Fruit fly (Drosophila melanogaster) whole organism, pupa: Measurements from ENCODE around the gene CG6654.

Experiments
- CG10348 ChIP-seq: fragments of 200-800 bp; sonication (Bioruptor generic); IDR thresholded peaks from 2 replicates; pipeline ENCODE4 v1.3.6; 2022; ENCODE audit warnings: missing biosample characterization, missing genetic modification characterization
- CG12605 ChIP-seq: fragments of 200-800 bp; sonication (Bioruptor generic); IDR thresholded peaks from 2 replicates; pipeline ENCODE4 v1.3.6; 2022; ENCODE audit warnings: missing biosample characterization, missing genetic modification characterization
- CG13204 ChIP-seq: fragments of 200-800 bp; sonication (Bioruptor generic); optimal IDR thresholded peaks from 2 replicates; lab custom pipeline; 2018; ENCODE audit warnings: missing biosample characterization, mild to moderate bottlenecking, missing genetic modification characterization, moderate library complexity
- CG14655 ChIP-seq: fragments of 200-800 bp; sonication (Bioruptor generic); optimal IDR thresholded peaks from 3 replicates; lab custom pipeline; 2017; ENCODE audit warnings: mild to moderate bottlenecking, missing biosample characterization, missing genetic modification reagents, missing genetic modification characterization
- CG15710 ChIP-seq: fragments of 200-800 bp; sonication (Bioruptor generic); optimal IDR thresholded peaks from 2 replicates; lab custom pipeline; 2018; ENCODE audit warnings: missing biosample characterization, mild to moderate bottlenecking, missing genetic modification characterization, moderate library complexity
- CG17806 ChIP-seq: fragments of 200-800 bp; sonication (Bioruptor generic); optimal IDR thresholded peaks from 2 replicates; lab custom pipeline; 2018; ENCODE audit warnings: missing biosample characterization, mild to moderate bottlenecking, missing genetic modification characterization, moderate library complexity
- CG32121 ChIP-seq: fragments of 200-800 bp; sonication (Bioruptor generic); IDR thresholded peaks from 2 replicates; pipeline ENCODE4 v1.3.6; 2022; ENCODE audit warnings: missing biosample characterization, missing genetic modification characterization
- CG34367 ChIP-seq: fragments of 200-800 bp; sonication (Bioruptor generic); optimal IDR thresholded peaks from 2 replicates; lab custom pipeline; 2018; ENCODE audit warnings: missing biosample characterization, mild to moderate bottlenecking, missing genetic modification characterization
- CG4496 ChIP-seq: fragments of 200-800 bp; sonication (Bioruptor generic); IDR thresholded peaks from 3 replicates; pipeline ENCODE4 v1.3.6; 2022; ENCODE audit warnings: missing biosample characterization, missing genetic modification characterization
- CG8159 ChIP-seq: fragments of 200-800 bp; sonication (Bioruptor generic); optimal IDR thresholded peaks from 3 replicates; lab custom pipeline; 2018; ENCODE audit warnings: missing biosample characterization, mild to moderate bottlenecking, missing genetic modification characterization, moderate library complexity
- CG8301 ChIP-seq: fragments of 200-800 bp; sonication (Bioruptor generic); optimal IDR thresholded peaks from 2 replicates; lab custom pipeline; 2018; ENCODE audit warnings: missing biosample characterization, mild to moderate bottlenecking, missing genetic modification characterization
- CG9948 ChIP-seq: fragments of 200-800 bp; sonication (Bioruptor generic); optimal IDR thresholded peaks from 2 replicates; lab custom pipeline; 2018; ENCODE audit warnings: missing biosample characterization, mild to moderate bottlenecking, missing genetic modification characterization, moderate library complexity
- D1 ChIP-seq: fragments of 200-800 bp; sonication (Bioruptor generic); optimal IDR thresholded peaks from 2 replicates; lab custom pipeline; 2018; ENCODE audit warnings: missing biosample characterization, mild to moderate bottlenecking, missing genetic modification characterization, moderate library complexity
- EcR ChIP-seq: fragments of 200-800 bp; sonication (Bioruptor generic); optimal IDR thresholded peaks from 3 replicates; lab custom pipeline; 2019; ENCODE audit warnings: missing biosample characterization, missing genetic modification characterization, mild to moderate bottlenecking, moderate library complexity, missing genetic modification reagents
- Ets98B ChIP-seq: fragments of 200-800 bp; sonication (Bioruptor generic); IDR thresholded peaks from 2 replicates; pipeline ENCODE4 v1.3.6; 2022; ENCODE audit warnings: missing biosample characterization, missing genetic modification characterization
- Pif1A ChIP-seq: fragments of 200-800 bp; sonication (Bioruptor generic); optimal IDR thresholded peaks from 3 replicates; lab custom pipeline; 2016; ENCODE audit warnings: missing biosample characterization, missing genetic modification characterization
- Pif1B ChIP-seq: fragments of 200-800 bp; sonication (Bioruptor generic); optimal IDR thresholded peaks from 3 replicates; lab custom pipeline; 2016; ENCODE audit warnings: missing biosample characterization, missing genetic modification characterization
- Snoo ChIP-seq: fragments of 200-800 bp; sonication (Bioruptor generic); optimal IDR thresholded peaks from 3 replicates; lab custom pipeline; 2017; ENCODE audit warnings: missing biosample characterization, mild to moderate bottlenecking, missing genetic modification characterization, inconsistent platforms
- fd96Ca ChIP-seq: fragments of 200-800 bp; sonication (Bioruptor generic); IDR thresholded peaks from 3 replicates; pipeline ENCODE4 v1.3.6; 2022; ENCODE audit warnings: missing biosample characterization, missing genetic modification characterization
- gl ChIP-seq: fragments of 200-800 bp; sonication (Bioruptor generic); optimal IDR thresholded peaks from 2 replicates; lab custom pipeline; 2018; ENCODE audit warnings: missing biosample characterization, mild to moderate bottlenecking, missing genetic modification characterization
- rn ChIP-seq: fragments of 200-800 bp; sonication (Bioruptor generic); IDR thresholded peaks from 2 replicates; pipeline ENCODE4 v1.3.6; 2022; ENCODE audit warnings: missing biosample characterization, missing genetic modification characterization

The CG6654 gene

DNA sequence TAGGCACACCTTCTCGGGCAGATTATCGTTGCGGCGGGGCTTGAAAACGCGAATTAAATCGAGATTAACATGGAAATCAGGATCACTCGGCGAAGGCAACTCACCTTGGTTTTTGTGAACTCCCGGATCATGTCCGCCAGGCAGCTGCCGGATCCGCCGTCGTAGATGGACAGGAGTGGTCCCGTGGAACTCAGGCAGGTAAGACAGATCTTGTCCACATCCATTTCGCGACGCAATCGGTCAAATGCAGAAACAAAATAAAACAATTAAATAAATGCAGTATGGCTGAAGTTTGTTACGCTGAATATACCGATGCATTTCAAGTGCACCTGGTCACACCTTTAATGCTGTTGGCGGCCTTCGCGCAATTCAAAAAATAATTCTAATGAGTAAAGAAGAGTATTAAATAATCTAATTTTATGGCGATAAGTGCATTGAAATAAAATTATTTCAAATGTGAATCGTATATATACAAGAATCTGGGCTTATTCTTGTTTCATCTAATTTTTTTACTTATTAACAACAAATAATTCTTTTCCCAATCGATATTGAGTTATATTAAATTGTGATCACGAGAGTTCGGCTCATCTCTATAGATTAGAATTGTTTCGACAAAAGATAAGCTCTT lies at the start of gene CG6654, which contains the start of gene CG4210:
Gene CG6654 (minus strand): TSS at position 297 of the 628 bp plus-strand sequence.
Gene CG4210 (plus strand): TSS at position 613 of the 628 bp plus-strand sequence.
- TF ChIP-seq CG8301 (tag; lab: Kevin White, UChicago) (no peak), fd96Ca (GFP tag; lab: Robert Waterston, UW) (no peak), CG14655 (GFP tag; lab: Kevin White, UChicago) (no peak), rn (GFP tag; lab: Robert Waterston, UW) (no peak), CG15710 (tag; lab: Kevin White, UChicago) (no peak), CG8159 (tag; lab: Kevin White, UChicago) (no peak), gl (tag; lab: Kevin White, UChicago) (no peak), CG10348 (no peak)

DNA sequence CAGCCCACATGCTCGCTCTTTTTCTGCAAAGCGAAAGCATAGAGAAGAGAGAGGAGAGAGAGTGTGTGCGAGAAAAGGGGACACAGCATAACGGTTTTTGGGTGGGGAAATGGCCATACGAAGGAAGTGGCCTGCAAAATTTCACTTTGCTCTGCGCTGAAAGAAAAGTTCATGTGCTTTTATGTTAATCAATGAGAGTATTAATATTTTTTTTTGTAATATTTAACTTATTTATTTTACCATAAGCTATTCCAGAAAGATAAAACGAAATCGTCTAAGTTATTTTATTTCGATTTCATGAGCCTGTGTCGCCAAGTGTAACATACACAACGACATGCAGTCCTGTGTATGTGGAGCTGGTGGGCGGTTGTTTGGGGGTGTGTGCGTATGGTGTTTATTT lies 37.0 kb upstream of the CG6654 start:
- TF ChIP-seq Pif1A (GFP tag; lab: Kevin White, UChicago): no peak
- TF ChIP-seq CG13204 (GFP tag; lab: Kevin White, UChicago): no peak
- TF ChIP-seq CG12605 (GFP tag; lab: Robert Waterston, UW): peak; percentile 60
- peak; percentile 40 for TF ChIP-seq CG34367
- no peak for TF ChIP-seq Pif1B (GFP tag; lab: Kevin White, UChicago)
- no peak for TF ChIP-seq CG10348
- TF ChIP-seq rn (GFP tag; lab: Robert Waterston, UW): peak; percentile 56
- TF ChIP-seq CG8159 (tag; lab: Kevin White, UChicago): peak; percentile 62
- TF ChIP-seq CG14655 (GFP tag; lab: Kevin White, UChicago): no peak
- no peak for TF ChIP-seq CG9948 (tag; lab: Kevin White, UChicago)
- peak; percentile 81 for TF ChIP-seq Ets98B (GFP tag; lab: Robert Waterston, UW)
- peak; percentile 74 for TF ChIP-seq CG15710 (tag; lab: Kevin White, UChicago)
- no peak for TF ChIP-seq D1 (tag; lab: Kevin White, UChicago)
- no peak for TF ChIP-seq EcR (GFP tag; lab: Kevin White, UChicago)
- TF ChIP-seq fd96Ca (GFP tag; lab: Robert Waterston, UW): peak; percentile 67
- no peak for TF ChIP-seq gl (tag; lab: Kevin White, UChicago)
- TF ChIP-seq CG17806 (tag; lab: Kevin White, UChicago): no peak
- peak; percentile 70 for TF ChIP-seq CG32121
- peak; percentile 72; the same call in 2 of the 3 replicates for TF ChIP-seq CG4496 (GFP tag; lab: Robert Waterston, UW)
- no peak for TF ChIP-seq CG8301 (tag; lab: Kevin White, UChicago)
- TF ChIP-seq Snoo (tag; lab: Kevin White, UChicago): no peak

DNA sequence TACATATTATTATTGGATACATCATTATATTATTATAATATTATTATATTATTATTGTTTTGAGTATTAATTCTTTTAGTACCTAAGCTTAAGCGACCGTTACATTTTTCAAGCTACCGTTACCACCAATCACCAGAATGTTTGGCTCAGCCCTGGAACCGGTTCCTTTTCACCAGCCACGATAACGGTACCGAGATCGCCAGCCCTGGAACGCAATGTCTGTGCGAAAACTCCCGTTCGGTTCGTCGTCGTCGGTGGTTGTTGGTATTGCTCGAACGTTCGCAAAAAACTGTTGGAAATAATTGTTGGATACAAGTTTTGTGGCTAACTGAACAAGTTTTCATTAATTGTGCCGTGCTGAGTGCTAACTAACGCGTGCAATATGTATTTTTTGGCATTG lies 36.3 kb upstream of the CG6654 start, which contains the start of gene CG42404:
Gene CG42404 (plus strand): TSS at position 360 of the 400 bp plus-strand sequence.
- TF ChIP-seq CG32121: no peak
- no peak for TF ChIP-seq CG8301 (tag; lab: Kevin White, UChicago)
- no peak for TF ChIP-seq Snoo (tag; lab: Kevin White, UChicago)
- TF ChIP-seq CG15710 (tag; lab: Kevin White, UChicago): no peak
- no peak for TF ChIP-seq CG8159 (tag; lab: Kevin White, UChicago)
- TF ChIP-seq CG12605 (GFP tag; lab: Robert Waterston, UW): no peak
- no peak for TF ChIP-seq CG14655 (GFP tag; lab: Kevin White, UChicago)
- TF ChIP-seq CG17806 (tag; lab: Kevin White, UChicago): no peak
- no peak for TF ChIP-seq EcR (GFP tag; lab: Kevin White, UChicago)
- TF ChIP-seq CG4496 (GFP tag; lab: Robert Waterston, UW): no peak
- TF ChIP-seq D1 (tag; lab: Kevin White, UChicago): no peak
- no peak for TF ChIP-seq rn (GFP tag; lab: Robert Waterston, UW)
- TF ChIP-seq CG10348: no peak
- TF ChIP-seq Pif1B (GFP tag; lab: Kevin White, UChicago): no peak
- no peak for TF ChIP-seq CG9948 (tag; lab: Kevin White, UChicago)
- no peak for TF ChIP-seq CG34367
- no peak for TF ChIP-seq CG13204 (GFP tag; lab: Kevin White, UChicago)
- TF ChIP-seq Ets98B (GFP tag; lab: Robert Waterston, UW): no peak

DNA sequence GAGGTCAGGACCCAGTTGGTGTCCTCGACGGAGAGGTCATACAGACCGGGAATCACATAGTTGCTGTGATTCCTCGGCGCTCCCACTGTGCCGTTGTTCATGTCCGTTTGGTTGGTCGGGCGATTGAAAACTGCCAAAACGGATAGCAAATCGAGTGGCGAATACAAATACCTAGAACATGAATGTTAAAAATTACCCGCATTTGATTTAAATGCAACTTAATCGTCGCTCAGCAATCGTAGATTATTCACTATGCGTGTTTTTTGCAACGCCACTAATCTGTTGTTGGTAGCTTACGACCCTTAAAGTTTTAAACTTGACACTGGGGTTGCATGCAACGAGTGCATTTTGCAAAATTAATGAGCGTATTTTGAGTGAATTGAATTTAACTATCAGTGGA lies 35.6 kb upstream of the CG6654 start, which contains the start of gene Amt:
Gene Amt (minus strand): TSS at position 101 of the 400 bp plus-strand sequence.
- TF ChIP-seq CG8159 (tag; lab: Kevin White, UChicago) (no peak), CG14655 (GFP tag; lab: Kevin White, UChicago) (no peak), CG8301 (tag; lab: Kevin White, UChicago) (no peak), CG17806 (tag; lab: Kevin White, UChicago) (no peak), CG9948 (tag; lab: Kevin White, UChicago) (no peak), fd96Ca (GFP tag; lab: Robert Waterston, UW) (no peak), CG34367 (no peak), Snoo (tag; lab: Kevin White, UChicago) (no peak), gl (tag; lab: Kevin White, UChicago) (no peak), Pif1B (GFP tag; lab: Kevin White, UChicago) (no peak)

DNA sequence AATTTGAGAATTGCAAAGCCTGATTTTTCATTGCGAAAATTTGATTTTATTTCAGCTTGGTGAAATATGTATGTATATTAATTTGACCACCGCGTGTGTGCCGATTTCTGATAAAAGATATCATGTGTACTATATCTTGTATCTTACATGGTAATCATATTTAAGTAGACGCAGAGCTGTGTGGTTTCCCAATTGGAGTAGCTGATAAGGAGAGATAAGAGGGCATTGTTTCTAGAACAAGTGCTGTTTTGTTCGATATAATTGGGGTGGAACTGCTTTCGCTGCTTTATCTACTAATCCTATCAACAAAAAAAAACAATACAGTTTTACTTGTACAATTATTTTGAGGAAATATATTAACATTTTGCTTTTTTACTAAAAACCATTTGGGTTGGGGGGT lies 33.1 kb upstream of the CG6654 start:
- TF ChIP-seq CG8301 (tag; lab: Kevin White, UChicago) (no peak), CG8159 (tag; lab: Kevin White, UChicago) (peak; percentile 48)
- TF ChIP-seq, all 21 proteins: peak for 1

DNA sequence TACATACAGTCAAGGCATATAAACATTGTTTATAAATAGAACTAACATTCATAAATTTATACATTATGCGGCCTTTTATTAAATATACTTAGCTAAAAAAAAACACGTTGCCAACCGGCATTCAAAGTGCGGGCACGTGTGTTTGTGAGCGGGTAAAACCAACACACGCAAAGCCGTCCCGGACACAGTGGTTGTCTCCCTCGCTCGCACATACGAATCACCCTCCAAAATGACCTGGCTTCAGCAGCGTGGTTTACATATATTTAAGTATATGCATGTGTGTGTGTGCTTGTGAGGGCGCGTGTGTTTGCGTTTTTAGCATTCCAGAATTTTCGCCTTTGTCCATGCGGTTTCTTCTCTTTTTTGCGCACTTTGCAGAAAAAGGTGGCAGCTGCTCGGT lies 30.0 kb upstream of the CG6654 start:
- TF ChIP-seq CG34367 (no peak), CG8159 (tag; lab: Kevin White, UChicago) (peak; percentile 7), CG10348 (no peak), CG14655 (GFP tag; lab: Kevin White, UChicago) (no peak), rn (GFP tag; lab: Robert Waterston, UW) (no peak), CG12605 (GFP tag; lab: Robert Waterston, UW) (peak; percentile 45; the same call in 1 of the 2 replicates), Pif1B (GFP tag; lab: Kevin White, UChicago) (peak; percentile 48), gl (tag; lab: Kevin White, UChicago) (no peak), fd96Ca (GFP tag; lab: Robert Waterston, UW) (no peak), CG9948 (tag; lab: Kevin White, UChicago) (no peak), Ets98B (GFP tag; lab: Robert Waterston, UW) (no peak), CG15710 (tag; lab: Kevin White, UChicago) (no peak), CG32121 (0 out of 2 replicates have a peak, but pooled peaks have one; percentile 46), CG4496 (GFP tag; lab: Robert Waterston, UW) (peak; percentile 53; the same call in 1 of the 3 replicates), EcR (GFP tag; lab: Kevin White, UChicago) (peak; percentile 71)
